Worm (Caenorhabditis elegans) whole organism, young adult: Measurements from ENCODE around the gene F44A2.7.

Source experiments
- B0035.1 ChIP-seq: sonication (generic microtip); optimal IDR thresholded peaks from 2 replicates; lab custom pipeline; 2016; ENCODE audit warnings: missing genetic modification characterization, mild to moderate bottlenecking, missing compliant biosample characterization, missing genotype, missing genetic modification reagents
- C06A6.2 ChIP-seq: fragments of 200-800 bp; sonication (Bioruptor generic); conservative IDR thresholded peaks from 2 replicates; pipeline ENCODE4 v1.3.6; 2022; ENCODE audit warnings: missing genetic modification characterization, missing compliant biosample characterization
- F10E7.11 ChIP-seq: sonication (generic microtip); optimal IDR thresholded peaks from 2 replicates; lab custom pipeline; 2017; ENCODE audit warnings: mild to moderate bottlenecking, missing genetic modification characterization, moderate library complexity, missing compliant biosample characterization
- F55B11.4 ChIP-seq: sonication (generic microtip); optimal IDR thresholded peaks from 2 replicates; lab custom pipeline; 2016; ENCODE audit warnings: missing compliant biosample characterization, missing genetic modification characterization, borderline replicate concordance; ENCODE audit not compliant: insufficient read depth
- F57A8.1 ChIP-seq: fragments of 200-800 bp; sonication (Bioruptor generic); optimal IDR thresholded peaks from 2 replicates; lab custom pipeline; 2018; ENCODE audit warnings: mild to moderate bottlenecking, missing genetic modification characterization, moderate library complexity, missing compliant biosample characterization
- K11D2.4 ChIP-seq: fragments of 200-800 bp; sonication (Bioruptor generic); IDR thresholded peaks from 2 replicates; pipeline ENCODE4 v1.3.6; 2022; ENCODE audit warnings: missing genetic modification reagents, missing genetic modification characterization, missing compliant biosample characterization
- T07F8.4 ChIP-seq: sonication (generic microtip); optimal IDR thresholded peaks from 2 replicates; lab custom pipeline; 2016; ENCODE audit warnings: mild to moderate bottlenecking, missing genetic modification characterization, moderate library complexity, missing compliant biosample characterization
- Y53G8AR.9 ChIP-seq: fragments of 200-800 bp; sonication (Bioruptor generic); conservative IDR thresholded peaks from 2 replicates; pipeline ENCODE4 v1.3.6; 2022; ENCODE audit warnings: missing genetic modification reagents, missing genetic modification characterization, missing compliant biosample characterization
- ZK185.1 ChIP-seq: sonication (generic microtip); optimal IDR thresholded peaks from 2 replicates; lab custom pipeline; 2016; ENCODE audit warnings: mild to moderate bottlenecking, missing genetic modification characterization, missing compliant biosample characterization; ENCODE audit not compliant: poor library complexity, severe bottlenecking
- aptf-2 ChIP-seq: fragments of 200-800 bp; sonication (Bioruptor generic); conservative IDR thresholded peaks from 2 replicates; pipeline ENCODE4 v1.3.6; 2022; ENCODE audit warnings: missing genetic modification reagents, missing genetic modification characterization, missing compliant biosample characterization
- attf-3 ChIP-seq: fragments of 200-800 bp; sonication (Bioruptor generic); conservative IDR thresholded peaks from 2 replicates; pipeline ENCODE4 v1.3.6; 2022; ENCODE audit warnings: missing genetic modification reagents, missing genetic modification characterization, missing compliant biosample characterization
- attf-5 ChIP-seq: fragments of 200-800 bp; sonication (Bioruptor generic); optimal IDR thresholded peaks from 2 replicates; lab custom pipeline; 2018; ENCODE audit warnings: mild to moderate bottlenecking, missing genetic modification characterization, missing compliant biosample characterization
- attf-6 ChIP-seq: fragments of 200-800 bp; sonication (Bioruptor generic); IDR thresholded peaks from 2 replicates; pipeline ENCODE4 v1.3.6; 2022; ENCODE audit warnings: missing genetic modification reagents, missing genetic modification characterization, missing compliant biosample characterization
- bed-2 ChIP-seq: fragments of 200-800 bp; sonication (Bioruptor generic); IDR thresholded peaks from 2 replicates; pipeline ENCODE4 v1.3.6; 2022; ENCODE audit warnings: missing genetic modification reagents, missing genetic modification characterization, missing compliant biosample characterization
- ceh-100 ChIP-seq: fragments of 200-800 bp; sonication (Bioruptor generic); IDR thresholded peaks from 2 replicates; pipeline ENCODE4 v1.3.6; 2022; ENCODE audit warnings: missing genetic modification reagents, missing genetic modification characterization, missing compliant biosample characterization
- ceh-40 ChIP-seq: fragments of 200-800 bp; sonication (Bioruptor generic); IDR thresholded peaks from 2 replicates; pipeline ENCODE4 v1.3.6; 2022; ENCODE audit warnings: missing genetic modification characterization, missing compliant biosample characterization
- ceh-79 ChIP-seq: sonication (generic microtip); optimal IDR thresholded peaks from 2 replicates; lab custom pipeline; 2017; ENCODE audit warnings: mild to moderate bottlenecking, missing genetic modification characterization, missing compliant biosample characterization
- chd-7 ChIP-seq: sonication (generic microtip); optimal IDR thresholded peaks from 2 replicates; lab custom pipeline; 2016; ENCODE audit warnings: mild to moderate bottlenecking, missing genetic modification characterization, moderate library complexity, missing compliant biosample characterization
- dox-1 ChIP-seq: fragments of 200-800 bp; sonication (Bioruptor generic); IDR thresholded peaks from 2 replicates; pipeline ENCODE4 v1.3.6; 2022; ENCODE audit warnings: missing genetic modification reagents, missing genetic modification characterization, missing compliant biosample characterization
- dpff-1 ChIP-seq: sonication (generic microtip); optimal IDR thresholded peaks from 2 replicates; lab custom pipeline; 2017; ENCODE audit warnings: mild to moderate bottlenecking, missing genetic modification characterization, missing compliant biosample characterization
- dpl-1 ChIP-seq: fragments of 150-350 bp; optimal IDR thresholded peaks from 2 replicates; lab custom pipeline; 2014; ENCODE audit warnings: missing biosample characterization, missing genetic modification reagents, missing genetic modification characterization
- efl-1 ChIP-seq: fragments of 150-350 bp; optimal IDR thresholded peaks from 2 replicates; lab custom pipeline; 2014; ENCODE audit warnings: missing biosample characterization, missing genetic modification reagents, missing genetic modification characterization
- ets-4 ChIP-seq: fragments of 200-800 bp; sonication (Bioruptor generic); optimal IDR thresholded peaks from 2 replicates; lab custom pipeline; 2018; ENCODE audit warnings: mild to moderate bottlenecking, missing genetic modification characterization, missing compliant biosample characterization
- fkh-3 ChIP-seq: sonication (generic microtip); optimal IDR thresholded peaks from 2 replicates; lab custom pipeline; 2016; ENCODE audit warnings: mild to moderate bottlenecking, missing genetic modification characterization, missing compliant biosample characterization
- gei-17 ChIP-seq: fragments of 200-800 bp; sonication (Bioruptor generic); optimal IDR thresholded peaks from 2 replicates; lab custom pipeline; 2018; ENCODE audit warnings: mild to moderate bottlenecking, missing genetic modification characterization, missing compliant biosample characterization
- hmg-1.2 ChIP-seq: fragments of 200-800 bp; sonication (Bioruptor generic); IDR thresholded peaks from 2 replicates; pipeline ENCODE4 v1.3.6; 2022; ENCODE audit warnings: missing genetic modification reagents, missing genetic modification characterization, missing compliant biosample characterization
- let-526 ChIP-seq: fragments of 200-800 bp; sonication (Bioruptor generic); IDR thresholded peaks from 2 replicates; pipeline ENCODE4 v1.3.6; 2022; ENCODE audit warnings: missing genetic modification reagents, missing genetic modification characterization, missing compliant biosample characterization
- lin-40 ChIP-seq: sonication (generic microtip); optimal IDR thresholded peaks from 2 replicates; lab custom pipeline; 2016; ENCODE audit warnings: missing genetic modification characterization, mild to moderate bottlenecking, missing compliant biosample characterization, missing genotype, missing genetic modification reagents
- lin-54 ChIP-seq: fragments of 200-800 bp; sonication (Bioruptor generic); optimal IDR thresholded peaks from 2 replicates; lab custom pipeline; 2018; ENCODE audit warnings: mild to moderate bottlenecking, missing genetic modification characterization, missing compliant biosample characterization
- lir-1 ChIP-seq: fragments of 200-800 bp; sonication (Bioruptor generic); conservative IDR thresholded peaks from 2 replicates; pipeline ENCODE4 v1.3.6; 2022; ENCODE audit warnings: missing genetic modification reagents, missing genetic modification characterization, missing compliant biosample characterization
- lsl-1 ChIP-seq: fragments of 200-800 bp; sonication (Bioruptor generic); optimal IDR thresholded peaks from 2 replicates; lab custom pipeline; 2018; ENCODE audit warnings: mild to moderate bottlenecking, missing genetic modification characterization, moderate library complexity, missing compliant biosample characterization
- madf-8 ChIP-seq: fragments of 200-800 bp; sonication (Bioruptor generic); conservative IDR thresholded peaks from 2 replicates; pipeline ENCODE4 v1.3.6; 2022; ENCODE audit warnings: missing genetic modification reagents, missing genetic modification characterization, missing compliant biosample characterization
- mcd-1 ChIP-seq: fragments of 200-800 bp; sonication (Bioruptor generic); IDR thresholded peaks from 2 replicates; pipeline ENCODE4 v1.3.6; 2022; ENCODE audit warnings: missing genetic modification reagents, missing genetic modification characterization, missing compliant biosample characterization
- mel-28 ChIP-seq: sonication (generic microtip); optimal IDR thresholded peaks from 2 replicates; lab custom pipeline; 2016; ENCODE audit warnings: borderline replicate concordance, mild to moderate bottlenecking, missing genetic modification characterization, missing compliant biosample characterization
- mxl-1 ChIP-seq: sonication (generic microtip); optimal IDR thresholded peaks from 2 replicates; lab custom pipeline; 2016; ENCODE audit warnings: missing genetic modification characterization, missing compliant biosample characterization
- nfya-1 ChIP-seq: sonication (generic microtip); optimal IDR thresholded peaks from 2 replicates; lab custom pipeline; 2017; ENCODE audit warnings: antibody characterized with exemption, missing compliant biosample characterization, missing genetic modification characterization, borderline replicate concordance; ENCODE audit not compliant: insufficient read depth
- nfya-2 ChIP-seq: fragments of 200-800 bp; sonication (Bioruptor generic); IDR thresholded peaks from 2 replicates; pipeline ENCODE4 v1.3.6; 2022; ENCODE audit warnings: missing genetic modification reagents, missing genetic modification characterization, missing compliant biosample characterization
- nfyb-1 ChIP-seq: fragments of 200-800 bp; sonication (Bioruptor generic); IDR thresholded peaks from 2 replicates; pipeline ENCODE4 v1.3.6; 2022; ENCODE audit warnings: missing genetic modification reagents, missing genetic modification characterization, missing compliant biosample characterization
- nhr-120 ChIP-seq: fragments of 200-800 bp; sonication (Bioruptor generic); IDR thresholded peaks from 2 replicates; pipeline ENCODE4 v1.3.6; 2022; ENCODE audit warnings: missing genetic modification characterization, missing compliant biosample characterization
- nhr-179 ChIP-seq: sonication (generic microtip); optimal IDR thresholded peaks from 2 replicates; lab custom pipeline; 2016; ENCODE audit warnings: mild to moderate bottlenecking, missing genetic modification characterization, missing compliant biosample characterization
- nhr-90 ChIP-seq: sonication (generic microtip); optimal IDR thresholded peaks from 2 replicates; lab custom pipeline; 2016; ENCODE audit warnings: missing genotype, mild to moderate bottlenecking, missing genetic modification characterization, missing compliant biosample characterization
- pbrm-1 ChIP-seq: fragments of 200-800 bp; sonication (Bioruptor generic); IDR thresholded peaks from 2 replicates; pipeline ENCODE4 v1.3.6; 2022; ENCODE audit warnings: missing genetic modification reagents, missing genetic modification characterization, missing compliant biosample characterization
- rcor-1 ChIP-seq: fragments of 200-800 bp; sonication (Bioruptor generic); IDR thresholded peaks from 2 replicates; pipeline ENCODE4 v1.3.6; 2022; ENCODE audit warnings: missing genetic modification reagents, missing genetic modification characterization, missing compliant biosample characterization
- repo-1 ChIP-seq: sonication (generic microtip); optimal IDR thresholded peaks from 2 replicates; lab custom pipeline; 2017; ENCODE audit warnings: mild to moderate bottlenecking, missing genetic modification characterization, missing compliant biosample characterization
- rpc-1 ChIP-seq, 2 experiments: fragments of 150-350 bp in 1 of 2; sonication (generic microtip) in 1 of 2; optimal IDR thresholded peaks; 2 replicates each; lab custom pipeline; 2014 to 2018; ENCODE audit warnings: missing biosample characterization in 1 of 2, missing genetic modification characterization in 1 of 2, missing genetic modification reagents in 1 of 2, missing genotype in 1 of 2
- snpc-1.3 ChIP-seq: sonication (generic microtip); optimal IDR thresholded peaks from 2 replicates; lab custom pipeline; 2017; ENCODE audit warnings: missing genetic modification characterization, mild to moderate bottlenecking, missing compliant biosample characterization, antibody characterized with exemption, moderate library complexity, missing genotype, missing genetic modification reagents; ENCODE audit not compliant: insufficient read depth
- tlf-1 ChIP-seq: fragments of 200-800 bp; sonication (Bioruptor generic); optimal IDR thresholded peaks from 2 replicates; lab custom pipeline; 2018; ENCODE audit warnings: mild to moderate bottlenecking, missing genetic modification characterization, missing compliant biosample characterization
- xnd-1 ChIP-seq: sonication (generic microtip); optimal IDR thresholded peaks from 2 replicates; lab custom pipeline; 2016; ENCODE audit warnings: missing genotype, missing genetic modification reagents, missing genetic modification characterization, missing compliant biosample characterization

The F44A2.7 gene

ce11 chrV:9340318-9340717, 19.0 kb downstream of the F44A2.7 start (continued):
- no peak for TF ChIP-seq lsl-1
- TF ChIP-seq let-526 = no peak
- peak; percentile 80 for TF ChIP-seq pbrm-1 (GFP tag; lab: Robert Waterston, UW)
- peak; percentile 49 for TF ChIP-seq chd-7 (tag; lab: Kevin White, UChicago)
- no peak for TF ChIP-seq dpl-1 (GFP tag; lab: Kevin White, UChicago)
- TF ChIP-seq gei-17 = no peak
- peak; percentile 80 for TF ChIP-seq C06A6.2 (GFP tag; lab: Robert Waterston, UW)
- TF ChIP-seq ceh-100 (GFP tag; lab: Robert Waterston, UW) = peak; percentile 72
- peak; percentile 81 for TF ChIP-seq nfya-2 (GFP tag; lab: Robert Waterston, UW)
- TF ChIP-seq nhr-179 = no peak
- TF ChIP-seq T07F8.4 = no peak
- peak; percentile 49; the same call in 1 of the 2 replicates for TF ChIP-seq mcd-1
- TF ChIP-seq bed-2 (GFP tag; lab: Robert Waterston, UW) = no peak
- TF ChIP-seq snpc-1.3 = no peak
- no peak for TF ChIP-seq xnd-1
- peak; percentile 96 for TF ChIP-seq Y53G8AR.9 (GFP tag; lab: Robert Waterston, UW)
- no peak for TF ChIP-seq nfya-1 (tag; lab: Kevin White, UChicago)
- TF ChIP-seq mel-28 = peak; percentile 21
- TF ChIP-seq ZK185.1 = no peak
- TF ChIP-seq nhr-120 (GFP tag; lab: Robert Waterston, UW) = 0 out of 2 replicates have a peak, but pooled peaks have one; percentile 43
- TF ChIP-seq repo-1 = peak; percentile 75
- TF ChIP-seq rcor-1 = no peak; the same call in 1 of the 2 replicates
- peak; percentile 58; the same call in 1 of the 2 replicates for TF ChIP-seq dox-1 (GFP tag; lab: Robert Waterston, UW)
- TF ChIP-seq lir-1 (GFP tag; lab: Robert Waterston, UW) = no peak
- TF ChIP-seq ets-4 (GFP tag; lab: Kevin White, UChicago) = no peak
- TF ChIP-seq rpc-1 (optimal IDR thresholded peaks at IDR 0.05; lab: Kevin White, UChicago) = no peak
- no peak for TF ChIP-seq rpc-1 (tag; optimal IDR thresholded peaks at IDR 0.05; lab: Kevin White, UChicago)
- no peak for TF ChIP-seq F57A8.1
- peak; percentile 47 for TF ChIP-seq tlf-1 (GFP tag; lab: Kevin White, UChicago)
- TF ChIP-seq nfyb-1 = peak; percentile 86
- TF ChIP-seq dpff-1 = no peak
- TF ChIP-seq mxl-1 (tag; lab: Kevin White, UChicago) = peak; percentile 23
- no peak for TF ChIP-seq lin-54 (GFP tag; lab: Kevin White, UChicago)
- no peak for TF ChIP-seq efl-1
- TF ChIP-seq aptf-2 (GFP tag; lab: Robert Waterston, UW) = 0 out of 2 replicates have a peak, but pooled peaks have one; percentile 27
- TF ChIP-seq B0035.1 (tag; lab: Kevin White, UChicago) = no peak
- TF ChIP-seq nhr-90 (tag; lab: Kevin White, UChicago) = no peak
- 0 out of 2 replicates have a peak, but pooled peaks have one; percentile 42 for TF ChIP-seq attf-6 (GFP tag; lab: Robert Waterston, UW)
- TF ChIP-seq lin-40 = no peak
- TF ChIP-seq madf-8 (GFP tag; lab: Robert Waterston, UW) = no peak
- TF ChIP-seq attf-3 (GFP tag; lab: Robert Waterston, UW) = 0 out of 2 replicates have a peak, but pooled peaks have one; percentile 13
- TF ChIP-seq attf-5 (GFP tag; lab: Kevin White, UChicago) = no peak
- TF ChIP-seq ceh-79 (tag; lab: Kevin White, UChicago) = peak; percentile 52
- TF ChIP-seq F10E7.11 (tag; lab: Kevin White, UChicago) = no peak
- no peak for TF ChIP-seq fkh-3 (tag; lab: Kevin White, UChicago)
- TF ChIP-seq hmg-1.2 (GFP tag; lab: Robert Waterston, UW) = peak; percentile 62
- no peak for TF ChIP-seq F55B11.4
- TF ChIP-seq ceh-40 (GFP tag; lab: Robert Waterston, UW) = peak; percentile 75
- TF ChIP-seq K11D2.4 = peak; percentile 87
